Fruit fly (Drosophila melanogaster): ENCODE results near the gene Esyt2.

DNA sequence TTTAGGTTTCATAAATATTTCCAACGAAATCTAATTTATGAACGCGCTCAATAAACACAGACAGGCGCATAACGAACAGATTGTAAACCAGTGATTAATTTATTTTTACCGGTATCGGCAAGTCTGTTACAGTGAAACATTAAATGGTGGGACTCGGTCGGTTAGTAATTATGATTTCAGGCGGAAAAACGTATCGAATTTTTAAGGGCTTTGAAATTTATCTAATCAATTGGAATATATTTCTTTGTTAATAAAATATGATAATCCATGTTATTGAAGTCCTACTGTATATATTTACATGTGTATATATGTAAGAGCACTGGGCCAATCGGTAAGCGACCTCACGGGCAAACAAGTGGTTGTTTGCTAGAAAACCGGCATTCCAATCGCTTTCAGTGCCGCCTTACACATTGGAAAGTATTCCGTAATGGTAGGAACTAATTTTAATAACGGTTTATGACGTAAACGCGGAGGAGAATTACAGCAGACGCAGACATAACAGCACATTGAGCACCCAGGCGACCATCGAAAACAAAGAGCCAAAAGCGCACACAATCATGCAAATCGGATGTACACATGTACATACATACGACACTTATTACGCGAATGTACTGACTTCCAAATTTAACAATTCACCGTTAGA, 1.4 kb upstream of the Esyt2 start:
- TF ChIP-seq Crg-1 (GFP tag; optimal IDR thresholded peaks at IDR 0.05) (peak; percentile 90), Hr96 (GFP tag; optimal IDR thresholded peaks at IDR 0.05) (peak; percentile 89), tj (GFP tag; optimal IDR thresholded peaks at IDR 0.05) (peak; percentile 44), cic (GFP tag; optimal IDR thresholded peaks at IDR 0.05) (peak; percentile 72), CG7101 (tag; optimal IDR thresholded peaks at IDR 0.05) (peak; percentile 94), CG14711 (tag; optimal IDR thresholded peaks at IDR 0.05) (peak; percentile 82), kay (GFP tag; ENCODE audit: borderline replicate concordance) (peak; percentile 94), pad (GFP tag; optimal IDR thresholded peaks at IDR 0.05) (peak; percentile 97), CG33017 (tag; optimal IDR thresholded peaks at IDR 0.05) (peak; percentile 95), CG1620 (GFP tag; optimal IDR thresholded peaks at IDR 0.05) (peak; percentile 91), CG5204 (GFP tag; optimal IDR thresholded peaks at IDR 0.05) (peak; percentile 94)
